Fruit fly (Drosophila melanogaster): ENCODE results near the gene Taf13.

Taf13 gene

DNA sequence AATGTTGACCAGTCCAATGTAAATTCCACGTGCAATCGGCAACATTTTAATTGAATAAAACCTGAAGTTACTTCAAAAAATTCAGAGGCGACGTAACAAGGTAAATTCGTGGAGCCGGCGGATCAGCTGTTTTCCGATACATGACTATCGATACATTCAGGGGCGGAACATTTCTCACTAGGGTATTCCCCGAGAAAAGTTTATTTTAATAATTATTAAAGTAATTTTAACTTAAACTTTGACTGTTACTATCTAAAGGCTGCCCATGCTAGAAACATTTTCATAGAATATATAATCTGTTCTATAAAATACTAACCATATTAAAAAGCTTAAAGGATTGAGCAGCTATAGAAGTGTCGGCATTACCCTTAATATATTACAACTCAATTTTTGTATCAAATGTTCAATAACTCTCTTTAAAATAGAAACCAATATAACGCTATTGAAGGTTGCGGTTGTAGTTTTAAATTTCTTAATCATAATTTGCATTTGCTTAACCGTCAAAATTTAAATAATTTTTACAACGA is 3.5 kb upstream of the Taf13 start, which contains the start of the genes mRpS18B and Kua (continued):
- TF ChIP-seq dmrt99B (tag; optimal IDR thresholded peaks at IDR 0.05), result peak; percentile 62
- TF ChIP-seq Dref (GFP tag; IDR thresholded peaks at IDR 0.05), result peak; percentile 76
- TF ChIP-seq MTF-1 (GFP tag; optimal IDR thresholded peaks at IDR 0.05; ENCODE audit: borderline replicate concordance), result no peak
- peak; percentile 59 for TF ChIP-seq Nf-YC (tag; optimal IDR thresholded peaks at IDR 0.05)
- no peak for TF ChIP-seq CG5953 (GFP tag; IDR thresholded peaks at IDR 0.05)
- TF ChIP-seq cwo (GFP tag; optimal IDR thresholded peaks at IDR 0.05), result no peak
- no peak for TF ChIP-seq Atf-2 (GFP tag; optimal IDR thresholded peaks at IDR 0.05)
- TF ChIP-seq lmd (GFP tag; IDR thresholded peaks at IDR 0.05), result peak; percentile 58
- TF ChIP-seq Blimp-1 (GFP tag; optimal IDR thresholded peaks at IDR 0.05), result peak; percentile 54
- TF ChIP-seq bcd (GFP tag; optimal IDR thresholded peaks at IDR 0.05), result peak; percentile 62
- TF ChIP-seq CG16779 (GFP tag; IDR thresholded peaks at IDR 0.05), result no peak
- no peak for TF ChIP-seq p53 (GFP tag; optimal IDR thresholded peaks at IDR 0.05)
- TF ChIP-seq CG12299 (tag; optimal IDR thresholded peaks at IDR 0.05), result peak; percentile 50
- TF ChIP-seq sisA (GFP tag; IDR thresholded peaks at IDR 0.05), result peak; percentile 64; the same call in 1 of the 2 replicates
- peak; percentile 41 for TF ChIP-seq CG8388 (GFP tag; optimal IDR thresholded peaks at IDR 0.05)
- peak; percentile 31; the same call in 1 of the 2 replicates for TF ChIP-seq CG10366 (GFP tag; IDR thresholded peaks at IDR 0.05)
- no peak for TF ChIP-seq fd64A (GFP tag; optimal IDR thresholded peaks at IDR 0.05)
- TF ChIP-seq CG33213 (GFP tag; optimal IDR thresholded peaks at IDR 0.05), result peak; percentile 13
- TF ChIP-seq CG16813 (GFP tag; IDR thresholded peaks at IDR 0.05; ENCODE audit: partially characterized antibody), result peak; percentile 65
- TF ChIP-seq Hey (tag; optimal IDR thresholded peaks at IDR 0.05), result no peak
- peak; percentile 25 for TF ChIP-seq CG6813 (GFP tag; optimal IDR thresholded peaks at IDR 0.05)
- peak; percentile 64 to 94 for TF ChIP-seq crp (GFP tag; optimal IDR thresholded peaks at IDR 0.05)
- peak; percentile 29 for TF ChIP-seq tap (tag; optimal IDR thresholded peaks at IDR 0.05)
- no peak for TF ChIP-seq h (optimal IDR thresholded peaks at IDR 0.05)
- no peak for TF ChIP-seq dati (GFP tag; IDR thresholded peaks at IDR 0.05)
- TF ChIP-seq Aef1 (GFP tag; IDR thresholded peaks at IDR 0.05), result peak; percentile 51; the same call in 2 of the 3 replicates
- no peak for TF ChIP-seq D (optimal IDR thresholded peaks at IDR 0.05)
- peak; percentile 21 for TF ChIP-seq D (GFP tag; optimal IDR thresholded peaks at IDR 0.05)
- no peak for TF ChIP-seq zen (tag; optimal IDR thresholded peaks at IDR 0.05)
- no peak for TF ChIP-seq Hand (GFP tag; optimal IDR thresholded peaks at IDR 0.05)
- no peak for TF ChIP-seq emc (GFP tag; optimal IDR thresholded peaks at IDR 0.05)
- peak; percentile 54 for TF ChIP-seq Meics (GFP tag; optimal IDR thresholded peaks at IDR 0.05)
- no peak for TF ChIP-seq tll (GFP tag; optimal IDR thresholded peaks at IDR 0.05)
- no peak for TF ChIP-seq gce (GFP tag; IDR thresholded peaks at IDR 0.05)
- no peak for TF ChIP-seq gcm2 (GFP tag; optimal IDR thresholded peaks at IDR 0.05)
- no peak for TF ChIP-seq grn (GFP tag; optimal IDR thresholded peaks at IDR 0.05)
- no peak for TF ChIP-seq sqz (GFP tag; optimal IDR thresholded peaks at IDR 0.05)
- TF ChIP-seq Nf-YB (GFP tag; optimal IDR thresholded peaks at IDR 0.05), result peak; percentile 3
- TF ChIP-seq MBD-R2 (GFP tag; IDR thresholded peaks at IDR 0.05), result peak; percentile 88
- TF ChIP-seq CG1832 (GFP tag; optimal IDR thresholded peaks at IDR 0.05), result no peak
- peak; percentile 52 for TF ChIP-seq Ssrp (tag; optimal IDR thresholded peaks at IDR 0.05)
- TF ChIP-seq inv (GFP tag; IDR thresholded peaks at IDR 0.05; ENCODE audit: partially characterized antibody), result peak; percentile 47
- TF ChIP-seq ato (GFP tag; IDR thresholded peaks at IDR 0.05; ENCODE audit: partially characterized antibody), result peak; percentile 34
- no peak for TF ChIP-seq bowl (GFP tag; IDR thresholded peaks at IDR 0.05)
- TF ChIP-seq CHES-1-like (GFP tag; optimal IDR thresholded peaks at IDR 0.05), result no peak
- TF ChIP-seq lab (GFP tag; optimal IDR thresholded peaks at IDR 0.05), result peak; percentile 57
- TF ChIP-seq E2f1 (GFP tag; IDR thresholded peaks at IDR 0.05), result no peak; the same call in 1 of the 2 replicates
- no peak for TF ChIP-seq psq (GFP tag; optimal IDR thresholded peaks at IDR 0.05)
- TF ChIP-seq CG4282 (GFP tag; optimal IDR thresholded peaks at IDR 0.05), result no peak
- no peak for TF ChIP-seq CG6854 (GFP tag; optimal IDR thresholded peaks at IDR 0.05)
